Worm (Caenorhabditis elegans): ENCODE results near the gene try-3.

DNA sequence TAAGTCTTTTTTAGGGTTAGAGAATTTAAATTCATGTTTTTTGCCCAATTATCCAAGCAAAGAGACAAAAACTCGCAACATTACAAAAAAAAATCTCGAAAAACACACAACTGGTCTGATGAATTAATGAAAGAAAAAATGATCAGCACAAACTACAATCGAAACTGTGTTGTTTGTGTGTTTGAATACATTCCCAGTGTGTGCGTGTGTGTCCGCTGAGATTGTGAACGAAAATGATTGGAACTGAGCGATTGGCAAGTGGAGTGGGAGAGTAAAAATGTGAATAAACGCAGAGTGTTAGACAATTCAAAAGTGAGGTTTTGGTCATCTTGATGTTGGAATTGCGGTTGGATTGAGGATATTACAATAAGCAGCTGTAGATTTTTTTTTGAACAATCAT is 49.6 kb downstream of the try-3 start:
- TF ChIP-seq Y116A8C.19 (tag; optimal IDR thresholded peaks at IDR 0.05; ENCODE audit: borderline replicate concordance): no peak
- TF ChIP-seq fos-1 (tag; optimal IDR thresholded peaks at IDR 0.05): no peak
- no peak for TF ChIP-seq skn-1 (tag; optimal IDR thresholded peaks at IDR 0.05)
- TF ChIP-seq snu-23 (GFP tag; optimal IDR thresholded peaks at IDR 0.05): peak; percentile 12
- TF ChIP-seq sox-4 (tag; optimal IDR thresholded peaks at IDR 0.05): no peak
- TF ChIP-seq nhr-84 (tag; optimal IDR thresholded peaks at IDR 0.05): no peak
- TF ChIP-seq elt-2 (tag; optimal IDR thresholded peaks at IDR 0.05): no peak
- TF ChIP-seq nhr-12 (tag; optimal IDR thresholded peaks at IDR 0.05): no peak
- no peak for TF ChIP-seq unc-62 (GFP tag; optimal IDR thresholded peaks at IDR 0.05)
- TF ChIP-seq nhr-76 (tag; optimal IDR thresholded peaks at IDR 0.05): no peak
- TF ChIP-seq lir-3 (tag; optimal IDR thresholded peaks at IDR 0.05; ENCODE audit: poor library complexity): no peak
